Worm (Caenorhabditis elegans) whole organism, L1 larva: ENCODE results near the gene B0035.15.

Experiments used
- C34B4.2 ChIP-seq: sonication (generic microtip); optimal IDR thresholded peaks from 2 replicates; lab custom pipeline; 2017; ENCODE audit warnings: mild to moderate bottlenecking, missing genetic modification characterization, missing compliant biosample characterization
- Y116A8C.19 ChIP-seq: sonication (generic microtip); optimal IDR thresholded peaks from 2 replicates; lab custom pipeline; 2016; ENCODE audit warnings: missing compliant biosample characterization, missing genetic modification characterization, borderline replicate concordance
- alr-1 ChIP-seq: fragments of 200-800 bp; sonication (Bioruptor generic); optimal IDR thresholded peaks from 2 replicates; lab custom pipeline; 2018; ENCODE audit warnings: borderline replicate concordance, mild to moderate bottlenecking, missing genetic modification characterization, missing compliant biosample characterization
- ama-1 ChIP-seq: fragments of 150-350 bp; optimal IDR thresholded peaks from 2 replicates; lab custom pipeline; 2014
- ceh-88 ChIP-seq: fragments of 200-800 bp; sonication (Bioruptor generic); IDR thresholded peaks from 2 replicates; pipeline ENCODE4 v1.3.6; 2022; ENCODE audit warnings: missing genetic modification characterization, missing compliant biosample characterization
- dsc-1 ChIP-seq: sonication (generic microtip); optimal IDR thresholded peaks from 2 replicates; lab custom pipeline; 2016; ENCODE audit warnings: mild to moderate bottlenecking, missing genetic modification characterization, missing compliant biosample characterization
- efl-3 ChIP-seq: fragments of 200-800 bp; sonication (Bioruptor generic); optimal IDR thresholded peaks from 2 replicates; lab custom pipeline; 2018; ENCODE audit warnings: mild to moderate bottlenecking, missing genetic modification characterization, missing compliant biosample characterization
- egl-13 ChIP-seq: sonication (generic microtip); optimal IDR thresholded peaks from 2 replicates; lab custom pipeline; 2016; ENCODE audit warnings: missing genotype, missing genetic modification reagents, missing genetic modification characterization, missing compliant biosample characterization
- fkh-10 ChIP-seq: sonication (generic microtip); optimal IDR thresholded peaks from 2 replicates; lab custom pipeline; 2017; ENCODE audit warnings: missing biosample characterization, missing genetic modification reagents, missing genetic modification characterization
- grh-1 ChIP-seq: fragments of 200-800 bp; sonication (Bioruptor generic); IDR thresholded peaks from 2 replicates; pipeline ENCODE4 v1.3.6; 2022; ENCODE audit warnings: missing genetic modification reagents, missing genetic modification characterization, missing compliant biosample characterization
- hlh-17 ChIP-seq: fragments of 200-800 bp; sonication (Bioruptor generic); optimal IDR thresholded peaks from 2 replicates; lab custom pipeline; 2018; ENCODE audit warnings: missing genetic modification characterization, mild to moderate bottlenecking, missing compliant biosample characterization, moderate library complexity, borderline replicate concordance
- hlh-4 ChIP-seq: sonication (generic microtip); optimal IDR thresholded peaks from 2 replicates; lab custom pipeline; 2016; ENCODE audit warnings: mild to moderate bottlenecking, missing genetic modification characterization, missing compliant biosample characterization
- irx-1 ChIP-seq: sonication (generic microtip); optimal IDR thresholded peaks from 2 replicates; lab custom pipeline; 2016; ENCODE audit warnings: missing genetic modification characterization, missing compliant biosample characterization
- jun-1 ChIP-seq: fragments of 150-350 bp; optimal IDR thresholded peaks from 2 replicates; lab custom pipeline; 2014; ENCODE audit warnings: missing biosample characterization, missing genetic modification reagents, missing genetic modification characterization
- lin-14 ChIP-seq: fragments of 200-800 bp; sonication (Bioruptor generic); optimal IDR thresholded peaks from 2 replicates; lab custom pipeline; 2018; ENCODE audit warnings: mild to moderate bottlenecking, missing genetic modification characterization, moderate library complexity, missing compliant biosample characterization
- lin-15B ChIP-seq: fragments of 150-350 bp; sonication (generic microtip); optimal IDR thresholded peaks from 3 replicates; lab custom pipeline; 2014; ENCODE audit warnings: missing biosample characterization, missing genetic modification characterization
- lin-35 ChIP-seq, 2 experiments: fragments of 150-350 bp; optimal IDR thresholded peaks; 2 replicates each; lab custom pipeline; 2014; ENCODE audit warnings: missing biosample characterization in 2 of 2, missing genetic modification characterization in 2 of 2, missing genetic modification reagents in 2 of 2
- lin-39 ChIP-seq: fragments of 150-350 bp; optimal IDR thresholded peaks from 2 replicates; lab custom pipeline; 2014; ENCODE audit warnings: missing biosample characterization, missing genetic modification reagents, missing genetic modification characterization
- mab-9 ChIP-seq: fragments of 200-800 bp; sonication (Bioruptor generic); IDR thresholded peaks from 2 replicates; pipeline ENCODE4 v1.3.6; 2022; ENCODE audit warnings: missing genetic modification reagents, missing genetic modification characterization, missing compliant biosample characterization
- nhr-11 ChIP-seq: fragments of 150-350 bp; optimal IDR thresholded peaks from 2 replicates; lab custom pipeline; 2014; ENCODE audit warnings: missing biosample characterization, missing genetic modification characterization
- nhr-20 ChIP-seq: sonication (generic microtip); optimal IDR thresholded peaks from 2 replicates; lab custom pipeline; 2016; ENCODE audit warnings: mild to moderate bottlenecking, missing genetic modification characterization, missing compliant biosample characterization
- nhr-237 ChIP-seq: fragments of 150-350 bp; optimal IDR thresholded peaks from 2 replicates; lab custom pipeline; 2014; ENCODE audit warnings: missing biosample characterization, missing genetic modification characterization
- nhr-77 ChIP-seq: fragments of 150-350 bp; optimal IDR thresholded peaks from 2 replicates; lab custom pipeline; 2014; ENCODE audit warnings: missing biosample characterization, missing genetic modification characterization
- nhr-84 ChIP-seq: sonication (generic microtip); optimal IDR thresholded peaks from 2 replicates; lab custom pipeline; 2017; ENCODE audit warnings: missing biosample characterization, missing genetic modification characterization
- pag-3 ChIP-seq: sonication (generic microtip); optimal IDR thresholded peaks from 2 replicates; lab custom pipeline; 2017; ENCODE audit warnings: missing genetic modification characterization, mild to moderate bottlenecking, missing compliant biosample characterization, antibody characterized with exemption, borderline replicate concordance; ENCODE audit not compliant: insufficient read depth
- pax-3 ChIP-seq: fragments of 200-800 bp; sonication (Bioruptor generic); optimal IDR thresholded peaks from 2 replicates; lab custom pipeline; 2018; ENCODE audit warnings: mild to moderate bottlenecking, missing genetic modification characterization, moderate library complexity, missing compliant biosample characterization
- snpc-4 ChIP-seq: fragments of 150-350 bp; optimal IDR thresholded peaks from 2 replicates; lab custom pipeline; 2014; ENCODE audit warnings: missing biosample characterization, missing genetic modification characterization
- snu-23 ChIP-seq: sonication (generic microtip); optimal IDR thresholded peaks from 2 replicates; lab custom pipeline; 2016; ENCODE audit warnings: missing genetic modification characterization, missing compliant biosample characterization
- sup-37 ChIP-seq: fragments of 200-800 bp; sonication (Bioruptor generic); optimal IDR thresholded peaks from 2 replicates; lab custom pipeline; 2018; ENCODE audit warnings: mild to moderate bottlenecking, missing genetic modification characterization, missing compliant biosample characterization
- tbx-2 ChIP-seq: sonication (generic microtip); optimal IDR thresholded peaks from 2 replicates; lab custom pipeline; 2016; ENCODE audit warnings: missing genetic modification characterization, missing compliant biosample characterization
- unc-98 ChIP-seq: fragments of 200-800 bp; sonication (Bioruptor generic); IDR thresholded peaks from 2 replicates; pipeline ENCODE4 v1.3.6; 2022; ENCODE audit warnings: missing genetic modification characterization, missing compliant biosample characterization
- zip-4 ChIP-seq: fragments of 200-800 bp; sonication (Bioruptor generic); optimal IDR thresholded peaks from 2 replicates; lab custom pipeline; 2018; ENCODE audit warnings: mild to moderate bottlenecking, missing genetic modification characterization, moderate library complexity, missing compliant biosample characterization
- ztf-11 ChIP-seq, 2 experiments: sonication (generic microtip); optimal IDR thresholded peaks; 2 replicates each; lab custom pipeline; 2016 to 2017; ENCODE audit warnings: missing genetic modification characterization in 2 of 2, missing biosample characterization in 1 of 2, missing compliant biosample characterization in 1 of 2

The B0035.15 gene

ce11 chrIV:11347275-11347674, 49.2 kb upstream of the B0035.15 start (continued):
- TF ChIP-seq zip-4 (GFP tag; lab: Kevin White, UChicago) (no peak), snpc-4 (tag; lab: Kevin White, UChicago) (no peak), pag-3 (tag; lab: Kevin White, UChicago) (no peak), hlh-17 (GFP tag; lab: Kevin White, UChicago) (no peak), fkh-10 (GFP tag; lab: Kevin White, UChicago) (no peak), lin-39 (tag; lab: Kevin White, UChicago) (no peak)
- TF ChIP-seq, all 84 proteins: peak for 4

ce11 chrIV:11344288-11344687, 46.2 kb upstream of the B0035.15 start:
- TF ChIP-seq Y116A8C.19 (tag; lab: Kevin White, UChicago) (no peak), sup-37 (GFP tag; lab: Kevin White, UChicago) (no peak), egl-13 (tag; lab: Kevin White, UChicago) (no peak), alr-1 (peak; percentile 94)

ce11 chrIV:11340735-11341443, 42.8 kb upstream of the B0035.15 start:
- TF ChIP-seq irx-1 (tag; lab: Kevin White, UChicago) (no peak), grh-1 (GFP tag; lab: Robert Waterston, UW) (no peak), tbx-2 (tag; lab: Kevin White, UChicago) (no peak), ama-1 (lab: Kevin White, UChicago) (no peak), hlh-4 (tag; lab: Kevin White, UChicago) (no peak), nhr-84 (tag; lab: Kevin White, UChicago) (no peak)

- TF ChIP-seq zip-4 (GFP tag; lab: Kevin White, UChicago): no peak
- TF ChIP-seq jun-1 (tag; lab: Kevin White, UChicago): no peak
- no peak for TF ChIP-seq ceh-88 (GFP tag; lab: Robert Waterston, UW)
- no peak for TF ChIP-seq dsc-1 (tag; lab: Kevin White, UChicago)
- TF ChIP-seq snpc-4 (tag; lab: Kevin White, UChicago): no peak
- TF ChIP-seq nhr-20 (tag; lab: Kevin White, UChicago): no peak
- TF ChIP-seq unc-98: no peak
- TF ChIP-seq hlh-17 (GFP tag; lab: Kevin White, UChicago): no peak
- no peak for TF ChIP-seq pax-3 (tag; lab: Kevin White, UChicago)
- no peak for TF ChIP-seq nhr-237 (tag; lab: Kevin White, UChicago)
- no peak for TF ChIP-seq snu-23
- TF ChIP-seq C34B4.2: no peak
- TF ChIP-seq efl-3 (GFP tag; lab: Kevin White, UChicago): no peak
- no peak for TF ChIP-seq lin-14 (GFP tag; lab: Kevin White, UChicago)
- no peak for TF ChIP-seq alr-1
- TF ChIP-seq lin-15B (tag; lab: Kevin White, UChicago): no peak
- no peak for TF ChIP-seq nhr-84 (tag; lab: Kevin White, UChicago)
- TF ChIP-seq ztf-11 (tag; optimal IDR thresholded peaks at IDR 0.05; lab: Kevin White, UChicago): no peak
- TF ChIP-seq nhr-11 (tag; lab: Kevin White, UChicago): no peak
Measured at ce11 chrIV:11337021-11337420, 39.0 kb upstream of the B0035.15 start, which contains the start of gene F54E12.2. F54E12.2 (minus strand) TSS chrIV:11337184.

- TF ChIP-seq irx-1 (tag; lab: Kevin White, UChicago): no peak
- no peak for TF ChIP-seq mab-9 (GFP tag; lab: Robert Waterston, UW)
- TF ChIP-seq tbx-2 (tag; lab: Kevin White, UChicago): no peak
- TF ChIP-seq nhr-77: no peak
- no peak for TF ChIP-seq lin-35 (GFP tag; optimal IDR thresholded peaks at IDR 0.05; lab: Kevin White, UChicago)
Measured at ce11 chrIV:11336180-11336579, 38.1 kb upstream of the B0035.15 start.
